Fruit fly (Drosophila melanogaster): Measurements from ENCODE around the gene CG12155.

The CG12155 gene

DNA sequence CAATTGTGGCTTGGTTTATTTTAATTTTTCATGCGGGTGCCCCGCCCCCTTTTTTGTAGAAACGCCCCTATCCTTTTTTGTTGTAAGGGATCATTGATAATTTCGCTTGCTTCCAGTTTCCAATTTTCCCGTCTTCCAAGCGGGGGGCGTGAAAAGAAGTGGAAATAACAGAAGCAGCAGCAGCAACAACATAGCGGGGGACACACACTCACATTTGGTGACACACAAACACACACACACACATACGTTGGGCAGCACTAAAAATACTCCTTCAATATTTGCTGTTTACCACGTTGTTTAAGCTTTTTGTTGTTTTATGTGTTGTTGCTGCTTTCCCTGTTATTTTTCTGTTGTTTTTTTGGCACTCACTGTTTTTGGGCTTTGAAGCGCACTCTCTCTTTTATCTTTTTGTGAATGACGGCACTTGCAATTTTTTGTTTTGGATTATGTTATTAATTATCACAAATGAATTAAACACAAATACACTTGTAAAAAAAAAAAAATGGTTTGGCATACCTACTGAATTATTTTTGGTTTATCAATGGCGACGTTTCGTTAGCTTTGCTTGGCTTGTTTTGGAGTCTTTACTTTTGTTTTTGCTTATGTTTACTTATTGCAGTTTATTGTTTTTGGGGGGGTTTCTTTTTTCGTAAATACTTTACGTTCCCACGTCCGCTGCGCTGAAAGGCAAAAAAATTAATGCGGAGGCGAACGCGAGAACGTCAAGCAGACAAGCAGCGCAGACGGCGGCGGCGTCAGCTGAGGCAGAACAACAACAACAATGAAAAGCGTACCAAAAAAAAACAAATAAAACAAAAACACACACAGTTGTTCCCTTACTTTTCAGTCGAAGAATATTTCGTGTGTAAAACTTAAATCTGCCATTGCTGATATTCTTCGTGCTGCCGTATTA, 24.0 kb upstream of the CG12155 start (continued):
- TF ChIP-seq toy (GFP tag; IDR thresholded peaks at IDR 0.05) (no peak), btn (GFP tag; optimal IDR thresholded peaks at IDR 0.05) (no peak), Rx (GFP tag; IDR thresholded peaks at IDR 0.05) (no peak), slou (GFP tag; optimal IDR thresholded peaks at IDR 0.05) (no peak), tup (GFP tag; optimal IDR thresholded peaks at IDR 0.05) (no peak), ap (GFP tag; IDR thresholded peaks at IDR 0.05) (no peak), gcm2 (GFP tag; optimal IDR thresholded peaks at IDR 0.05) (no peak), CG11695 (GFP tag; IDR thresholded peaks at IDR 0.05) (no peak), ewg (GFP tag; optimal IDR thresholded peaks at IDR 0.05) (no peak), CTCF (GFP tag; optimal IDR thresholded peaks at IDR 0.05) (no peak), HmgZ (tag; optimal IDR thresholded peaks at IDR 0.05) (no peak), aop (GFP tag; IDR thresholded peaks at IDR 0.05) (no peak), E2f1 (GFP tag; IDR thresholded peaks at IDR 0.05) (no peak), Aef1 (GFP tag; IDR thresholded peaks at IDR 0.05) (no peak), dati (GFP tag; IDR thresholded peaks at IDR 0.05) (no peak), Dbx (GFP tag; IDR thresholded peaks at IDR 0.05) (no peak), p53 (GFP tag; optimal IDR thresholded peaks at IDR 0.05) (no peak)

DNA sequence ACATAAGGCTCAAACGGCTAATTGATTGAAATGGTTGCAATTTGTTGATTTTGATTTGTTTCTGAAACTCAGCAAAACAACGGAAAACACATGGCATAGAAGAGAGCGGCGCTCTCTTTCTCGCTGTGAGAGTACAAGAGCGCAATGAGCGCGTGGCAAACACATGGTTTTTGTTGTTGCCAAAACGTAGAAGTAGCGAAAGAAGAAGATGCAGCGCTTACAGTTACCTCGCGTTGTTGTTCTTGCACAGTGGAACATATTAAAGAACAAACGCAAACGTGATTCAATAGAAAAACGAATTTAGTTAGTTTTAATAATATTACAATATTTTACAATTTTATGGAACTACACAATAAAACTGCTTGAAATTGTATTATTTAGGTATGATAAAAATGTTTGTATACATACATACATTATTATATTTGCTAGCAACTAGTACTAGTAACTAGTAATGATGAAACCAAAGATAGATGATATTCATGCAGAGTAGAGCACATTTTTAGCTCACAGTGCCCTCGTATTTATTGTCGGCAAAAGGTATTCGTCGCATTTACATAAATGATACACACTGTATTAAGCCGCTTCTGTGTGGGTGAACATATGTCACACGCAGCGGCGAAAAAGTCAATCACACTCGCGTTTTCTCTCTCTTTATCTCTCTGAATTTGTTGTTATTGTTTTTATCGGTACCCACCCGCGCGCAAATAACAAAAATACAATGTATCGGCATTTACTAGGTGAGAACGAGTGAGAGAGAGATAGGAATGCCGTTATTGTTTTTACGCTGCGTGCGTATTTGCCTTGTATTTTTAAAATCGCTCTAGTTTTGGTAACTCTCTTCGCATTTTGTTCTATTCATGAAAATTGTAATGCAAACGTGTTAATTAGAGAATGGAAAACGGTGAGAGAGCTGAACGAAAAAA, 23.1 kb upstream of the CG12155 start:
- TF ChIP-seq zen (tag; optimal IDR thresholded peaks at IDR 0.05) = peak; percentile 85
- no peak for TF ChIP-seq fru (optimal IDR thresholded peaks at IDR 0.05)
- peak; percentile 45 for TF ChIP-seq repo (GFP tag; optimal IDR thresholded peaks at IDR 0.05)
- TF ChIP-seq Oaz (GFP tag; IDR thresholded peaks at IDR 0.05) = peak; percentile 55
- peak; percentile 86 for TF ChIP-seq Xrp1 (GFP tag; IDR thresholded peaks at IDR 0.05)
- TF ChIP-seq CG6254 (GFP tag; optimal IDR thresholded peaks at IDR 0.05) = peak; percentile 88
- 0 out of 3 replicates have a peak, but pooled peaks have one; percentile 28 for TF ChIP-seq z (GFP tag; IDR thresholded peaks at IDR 0.05)
- TF ChIP-seq CG10654 (GFP tag; optimal IDR thresholded peaks at IDR 0.05) = peak; percentile 87
- peak; percentile 61; the same call in 1 of the 2 replicates for TF ChIP-seq CG4360 (GFP tag; IDR thresholded peaks at IDR 0.05)
- TF ChIP-seq Six4 (GFP tag; optimal IDR thresholded peaks at IDR 0.05) = peak; percentile 89
- TF ChIP-seq CG15479 (GFP tag; optimal IDR thresholded peaks at IDR 0.05) = no peak
- peak; percentile 96 for TF ChIP-seq Ets65A (GFP tag)
- TF ChIP-seq odd (GFP tag; optimal IDR thresholded peaks at IDR 0.05) = peak; percentile 94
- peak; percentile 65; the same call in 1 of the 2 replicates for TF ChIP-seq bowl (GFP tag; IDR thresholded peaks at IDR 0.05)
- TF ChIP-seq ewg (GFP tag; optimal IDR thresholded peaks at IDR 0.05) = peak; percentile 89
- TF ChIP-seq wdn (GFP tag; IDR thresholded peaks at IDR 0.05) = peak; percentile 80
- peak; percentile 90 for TF ChIP-seq chn (GFP tag; optimal IDR thresholded peaks at IDR 0.05)
- TF ChIP-seq Camta (GFP tag; optimal IDR thresholded peaks at IDR 0.05) = peak; percentile 82
- TF ChIP-seq CG6689 (GFP tag; IDR thresholded peaks at IDR 0.05) = peak; percentile 91
- TF ChIP-seq CG12744 (GFP tag; optimal IDR thresholded peaks at IDR 0.05) = peak; percentile 52
- TF ChIP-seq CG34422 (GFP tag; IDR thresholded peaks at IDR 0.05) = peak; percentile 81; the same call in 2 of the 3 replicates
- TF ChIP-seq unpg (GFP tag; optimal IDR thresholded peaks at IDR 0.05) = peak; percentile 94
- TF ChIP-seq ash1 (GFP tag; optimal IDR thresholded peaks at IDR 0.05) = no peak
- peak; percentile 78 for TF ChIP-seq Taf1 (GFP tag; IDR thresholded peaks at IDR 0.05)
- TF ChIP-seq ase (GFP tag; IDR thresholded peaks at IDR 0.05) = peak; percentile 53; the same call in 2 of the 3 replicates
- TF ChIP-seq knrl (GFP tag; IDR thresholded peaks at IDR 0.05; ENCODE audit: partially characterized antibody) = no peak
- TF ChIP-seq Lim3 (GFP tag; IDR thresholded peaks at IDR 0.05) = 0 out of 2 replicates have a peak, but pooled peaks have one; percentile 51
- peak; percentile 86 for TF ChIP-seq sisA (GFP tag; IDR thresholded peaks at IDR 0.05)
- peak; percentile 81 for TF ChIP-seq CG10366 (GFP tag; IDR thresholded peaks at IDR 0.05)
- TF ChIP-seq Gsc (GFP tag; IDR thresholded peaks at IDR 0.05) = 0 out of 2 replicates have a peak, but pooled peaks have one; percentile 42
- TF ChIP-seq dan (GFP tag; IDR thresholded peaks at IDR 0.05) = peak; percentile 54; the same call in 1 of the 2 replicates
- TF ChIP-seq CG16815 (GFP tag; optimal IDR thresholded peaks at IDR 0.05) = peak; percentile 92
- TF ChIP-seq CG7745 (tag; optimal IDR thresholded peaks at IDR 0.05) = no peak

Data from whole organism, embryonic.